Worm (Caenorhabditis elegans): ENCODE results near the gene sur-5.

Gene sur-5

ce11 chrX:7271968-7272367, 33.4 kb downstream of the sur-5 start, which contains the start of gene F46H5.11:
Gene F46H5.11, minus strand, starts transcription at chrX:7272068.
- TF ChIP-seq ceh-34 (tag; optimal IDR thresholded peaks at IDR 0.05) (no peak), unc-86 (tag; optimal IDR thresholded peaks at IDR 0.05) (no peak), K02D7.2 (tag; optimal IDR thresholded peaks at IDR 0.05) (no peak), pax-1 (tag; optimal IDR thresholded peaks at IDR 0.05) (no peak), ceh-18 (tag; optimal IDR thresholded peaks at IDR 0.05) (no peak), ceh-22 (tag; optimal IDR thresholded peaks at IDR 0.05) (no peak), che-1 (tag; optimal IDR thresholded peaks at IDR 0.05) (no peak), nfya-1 (tag; optimal IDR thresholded peaks at IDR 0.05) (no peak), sox-4 (tag; optimal IDR thresholded peaks at IDR 0.05) (no peak), syd-9 (tag; optimal IDR thresholded peaks at IDR 0.05) (no peak), fkh-6 (tag; optimal IDR thresholded peaks at IDR 0.05) (no peak), ceh-9 (tag; optimal IDR thresholded peaks at IDR 0.05) (no peak), lin-11 (tag; optimal IDR thresholded peaks at IDR 0.05) (no peak), hlh-8 (tag; optimal IDR thresholded peaks at IDR 0.05) (no peak), ceh-14 (tag; optimal IDR thresholded peaks at IDR 0.05) (no peak), odd-2 (tag; optimal IDR thresholded peaks at IDR 0.05) (no peak)

ce11 chrX:7269379-7269778, 36.0 kb downstream of the sur-5 start, which contains the start of gene grd-7:
Gene grd-7, minus strand, starts transcription at chrX:7269479.
- no peak for TF ChIP-seq nfya-1 (tag; optimal IDR thresholded peaks at IDR 0.05)
- no peak for TF ChIP-seq K09A11.1 (tag; optimal IDR thresholded peaks at IDR 0.05; ENCODE audit: insufficient read depth)
- TF ChIP-seq hlh-8 (tag; optimal IDR thresholded peaks at IDR 0.05) = no peak
- no peak for TF ChIP-seq pros-1 (tag; optimal IDR thresholded peaks at IDR 0.05)
- no peak for TF ChIP-seq hlh-30 (tag; optimal IDR thresholded peaks at IDR 0.05; ENCODE audit: insufficient read depth)
- TF ChIP-seq ceh-19 (GFP tag; optimal IDR thresholded peaks at IDR 0.05) = no peak
- no peak for TF ChIP-seq ztf-16 (tag; optimal IDR thresholded peaks at IDR 0.05)
- no peak for TF ChIP-seq ceh-48 (tag; optimal IDR thresholded peaks at IDR 0.05)
- TF ChIP-seq pax-1 (tag; optimal IDR thresholded peaks at IDR 0.05) = no peak
- no peak for TF ChIP-seq gmeb-2 (tag; optimal IDR thresholded peaks at IDR 0.05)
- TF ChIP-seq odd-2 (tag; optimal IDR thresholded peaks at IDR 0.05) = no peak
- no peak for TF ChIP-seq fkh-10 (GFP tag; optimal IDR thresholded peaks at IDR 0.05)
- TF ChIP-seq ahr-1 (tag; optimal IDR thresholded peaks at IDR 0.05) = no peak

- TF ChIP-seq hlh-30 (tag; optimal IDR thresholded peaks at IDR 0.05; ENCODE audit: insufficient read depth) (no peak), unc-3 (GFP tag; conservative IDR thresholded peaks at IDR 0.05) (no peak), unc-3 (tag; optimal IDR thresholded peaks at IDR 0.05) (no peak), ceh-45 (GFP tag; IDR thresholded peaks at IDR 0.05) (no peak), F13H6.1 (tag; optimal IDR thresholded peaks at IDR 0.05) (no peak), ttx-3 (tag; optimal IDR thresholded peaks at IDR 0.05) (no peak), pax-1 (tag; optimal IDR thresholded peaks at IDR 0.05) (no peak), gmeb-2 (tag; optimal IDR thresholded peaks at IDR 0.05) (no peak), syd-9 (tag; optimal IDR thresholded peaks at IDR 0.05) (no peak), lin-11 (tag; optimal IDR thresholded peaks at IDR 0.05) (no peak)
Measured at ce11 chrX:7268965-7269364, 36.4 kb downstream of the sur-5 start.

ce11 chrX:7265348-7265747, 40.0 kb downstream of the sur-5 start, which contains the start of gene F46H5.2:
Gene F46H5.2, plus strand, starts transcription at chrX:7265648.
- no peak for TF ChIP-seq rnt-1 (tag; optimal IDR thresholded peaks at IDR 0.05)
- TF ChIP-seq ceh-30 (tag; optimal IDR thresholded peaks at IDR 0.05) = no peak
- no peak for TF ChIP-seq ceh-19 (GFP tag; optimal IDR thresholded peaks at IDR 0.05)
- no peak for TF ChIP-seq ceh-34 (tag; optimal IDR thresholded peaks at IDR 0.05)
- TF ChIP-seq T23F11.4 (GFP tag; optimal IDR thresholded peaks at IDR 0.05) = no peak
- no peak for TF ChIP-seq gmeb-2 (tag; optimal IDR thresholded peaks at IDR 0.05)
- no peak for TF ChIP-seq fkh-10 (GFP tag; optimal IDR thresholded peaks at IDR 0.05)
- no peak for TF ChIP-seq ceh-48 (tag; optimal IDR thresholded peaks at IDR 0.05)
- TF ChIP-seq nhr-232 (tag; optimal IDR thresholded peaks at IDR 0.05) = no peak
- no peak for TF ChIP-seq F13H6.1 (tag; optimal IDR thresholded peaks at IDR 0.05)
- TF ChIP-seq ama-1 (optimal IDR thresholded peaks at IDR 0.05) = no peak
- no peak for TF ChIP-seq fax-1 (tag; optimal IDR thresholded peaks at IDR 0.05)
- TF ChIP-seq ahr-1 (tag; optimal IDR thresholded peaks at IDR 0.05) = no peak
- no peak for TF ChIP-seq ceh-9 (tag; optimal IDR thresholded peaks at IDR 0.05)
- no peak for TF ChIP-seq sdc-2 (tag; optimal IDR thresholded peaks at IDR 0.05)
- no peak for TF ChIP-seq ceh-2 (tag; optimal IDR thresholded peaks at IDR 0.05)
- TF ChIP-seq npax-4 (tag; optimal IDR thresholded peaks at IDR 0.05) = no peak
- TF ChIP-seq ceh-18 (tag; optimal IDR thresholded peaks at IDR 0.05) = no peak
- TF ChIP-seq odd-2 (tag; optimal IDR thresholded peaks at IDR 0.05) = no peak
- no peak for TF ChIP-seq ets-4 (tag; optimal IDR thresholded peaks at IDR 0.05)
